Fruit fly (Drosophila melanogaster) whole organism, embryonic: Measurements from ENCODE around the gene intr.
A peak's percentile ranks its signal among the peaks of the same experiment; 100 is the strongest.

Experiments
- BEAF-32 ChIP-seq: fragments of 200-800 bp; sonication (Bioruptor generic); optimal IDR thresholded peaks from 3 replicates; lab custom pipeline; 2017; ENCODE audit warnings: missing biosample characterization, missing genetic modification characterization, mild to moderate bottlenecking, moderate library complexity, missing genetic modification reagents
- Bgb ChIP-seq: fragments of 200-800 bp; sonication (Bioruptor generic); IDR thresholded peaks from 2 replicates; pipeline ENCODE4 v1.3.6; 2022; ENCODE audit warnings: missing biosample characterization, missing genetic modification characterization; ENCODE audit not compliant: partially characterized antibody
- CG10147 ChIP-seq: fragments of 200-800 bp; sonication (Bioruptor generic); optimal IDR thresholded peaks from 2 replicates; lab custom pipeline; 2019; ENCODE audit warnings: missing biosample characterization, mild to moderate bottlenecking, missing genetic modification characterization, moderate library complexity
- CG10267 ChIP-seq: fragments of 200-800 bp; sonication (Bioruptor generic); optimal IDR thresholded peaks from 2 replicates; lab custom pipeline; 2018; ENCODE audit warnings: missing biosample characterization, mild to moderate bottlenecking, missing genetic modification characterization, moderate library complexity
- CG11398 ChIP-seq: fragments of 200-800 bp; sonication (Bioruptor generic); optimal IDR thresholded peaks from 2 replicates; lab custom pipeline; 2016; ENCODE audit warnings: missing biosample characterization, missing genetic modification characterization
- CG12659 ChIP-seq: fragments of 200-800 bp; sonication (Bioruptor generic); optimal IDR thresholded peaks from 3 replicates; lab custom pipeline; 2017; ENCODE audit warnings: mild to moderate bottlenecking, missing biosample characterization, missing genetic modification reagents, missing genetic modification characterization
- CG13624 ChIP-seq: fragments of 200-800 bp; sonication (Bioruptor generic); optimal IDR thresholded peaks from 2 replicates; lab custom pipeline; 2016; ENCODE audit warnings: missing biosample characterization, missing genetic modification characterization
- CG15514 ChIP-seq: fragments of 200-800 bp; sonication (Bioruptor generic); optimal IDR thresholded peaks from 3 replicates; lab custom pipeline; 2017; ENCODE audit warnings: missing biosample characterization, missing genetic modification characterization, mild to moderate bottlenecking, moderate library complexity, missing genetic modification reagents
- CG1602 ChIP-seq: fragments of 200-800 bp; sonication (Bioruptor generic); optimal IDR thresholded peaks from 3 replicates; lab custom pipeline; 2016; ENCODE audit warnings: missing biosample characterization, missing genetic modification characterization
- CG1603 ChIP-seq: fragments of 200-800 bp; sonication (Bioruptor generic); optimal IDR thresholded peaks from 2 replicates; lab custom pipeline; 2019; ENCODE audit warnings: missing biosample characterization, mild to moderate bottlenecking, missing genetic modification characterization, moderate library complexity
- CG17186 ChIP-seq: fragments of 200-800 bp; sonication (Bioruptor generic); optimal IDR thresholded peaks from 3 replicates; lab custom pipeline; 2017; ENCODE audit warnings: missing biosample characterization, missing genetic modification reagents, missing genetic modification characterization
- CG17359 ChIP-seq: fragments of 200-800 bp; sonication (Bioruptor generic); optimal IDR thresholded peaks from 3 replicates; lab custom pipeline; 2018; ENCODE audit warnings: missing biosample characterization, mild to moderate bottlenecking, missing genetic modification characterization, moderate library complexity
- CG34376 ChIP-seq: fragments of 200-800 bp; sonication (Bioruptor generic); optimal IDR thresholded peaks from 2 replicates; lab custom pipeline; 2018; ENCODE audit warnings: missing biosample characterization, mild to moderate bottlenecking, missing genetic modification characterization
- CG34422 ChIP-seq: fragments of 200-800 bp; sonication (Bioruptor generic); IDR thresholded peaks from 3 replicates; pipeline ENCODE4 v1.3.6; 2022; ENCODE audit warnings: missing biosample characterization, missing genetic modification characterization
- CG4360 ChIP-seq: fragments of 200-800 bp; sonication (Bioruptor generic); IDR thresholded peaks from 2 replicates; pipeline ENCODE4 v1.3.6; 2022; ENCODE audit warnings: missing biosample characterization, missing genetic modification characterization
- CG4404 ChIP-seq: fragments of 200-800 bp; sonication (Bioruptor generic); IDR thresholded peaks from 2 replicates; pipeline ENCODE4 v1.3.6; 2022; ENCODE audit warnings: missing biosample characterization, missing genetic modification characterization
- CG4617 ChIP-seq: fragments of 200-800 bp; sonication (Bioruptor generic); optimal IDR thresholded peaks from 3 replicates; lab custom pipeline; 2016; ENCODE audit warnings: missing biosample characterization, missing genetic modification characterization, borderline replicate concordance
- CG7372 ChIP-seq: fragments of 200-800 bp; sonication (Bioruptor generic); IDR thresholded peaks from 2 replicates; pipeline ENCODE4 v1.3.6; 2022; ENCODE audit warnings: missing biosample characterization, missing genetic modification characterization
- CG9817 ChIP-seq: fragments of 200-800 bp; sonication (Bioruptor generic); optimal IDR thresholded peaks from 2 replicates; lab custom pipeline; 2018; ENCODE audit warnings: missing biosample characterization, mild to moderate bottlenecking, missing genetic modification characterization, moderate library complexity
- CG9876 ChIP-seq: fragments of 200-800 bp; sonication (Bioruptor generic); optimal IDR thresholded peaks from 2 replicates; lab custom pipeline; 2016; ENCODE audit warnings: missing biosample characterization, missing genetic modification characterization
- D ChIP-seq, 2 experiments: fragments of 200-800 bp in 1 of 2; fragments of >200 bp in 1 of 2; sonication (Bioruptor generic) in 1 of 2; optimal IDR thresholded peaks; 2 replicates in 1 of 2; 3 replicates in 1 of 2; lab custom pipeline; 2017; ENCODE audit warnings: mild to moderate bottlenecking in 1 of 2, missing biosample characterization in 1 of 2, missing genetic modification characterization in 1 of 2, missing genetic modification reagents in 1 of 2
- Dbx ChIP-seq: fragments of 200-800 bp; sonication (Bioruptor generic); IDR thresholded peaks from 3 replicates; pipeline ENCODE4 v1.3.6; 2022; ENCODE audit warnings: missing biosample characterization, missing genetic modification characterization
- Dip3 ChIP-seq: fragments of 200-800 bp; sonication (Bioruptor generic); optimal IDR thresholded peaks from 3 replicates; lab custom pipeline; 2016; ENCODE audit warnings: missing biosample characterization, missing genetic modification characterization
- Dll ChIP-seq: fragments of 200-800 bp; sonication (Bioruptor generic); IDR thresholded peaks from 4 replicates; pipeline ENCODE4 v1.3.6; 2022; ENCODE audit warnings: missing biosample characterization, missing genetic modification characterization; ENCODE audit not compliant: partially characterized antibody
- Dref ChIP-seq: fragments of 200-800 bp; sonication (Bioruptor generic); IDR thresholded peaks from 2 replicates; pipeline ENCODE4 v1.3.6; 2022; ENCODE audit warnings: missing biosample characterization, missing genetic modification characterization
- E2f1 ChIP-seq: fragments of 200-800 bp; sonication (Bioruptor generic); IDR thresholded peaks from 2 replicates; pipeline ENCODE4 v1.3.6; 2022; ENCODE audit warnings: missing biosample characterization, missing genetic modification characterization
- Ets65A ChIP-seq: fragments of 200-800 bp; sonication (Bioruptor generic); peaks from one replicate; lab custom pipeline; 2016; ENCODE audit warnings: missing biosample characterization, missing genetic modification characterization
- Ets97D ChIP-seq: fragments of 200-800 bp; sonication (Bioruptor generic); optimal IDR thresholded peaks from 3 replicates; lab custom pipeline; 2016; ENCODE audit warnings: missing biosample characterization, missing genetic modification characterization
- Hand ChIP-seq: fragments of 200-800 bp; sonication (Bioruptor generic); optimal IDR thresholded peaks from 2 replicates; lab custom pipeline; 2017; ENCODE audit warnings: mild to moderate bottlenecking, missing biosample characterization, missing genetic modification reagents, missing genetic modification characterization
- Lim3 ChIP-seq: fragments of 200-800 bp; sonication (Bioruptor generic); IDR thresholded peaks from 2 replicates; pipeline ENCODE4 v1.3.6; 2022; ENCODE audit warnings: missing biosample characterization, missing genetic modification characterization
- Med ChIP-seq: fragments of 200-800 bp; sonication (Bioruptor generic); peaks from one replicate; lab custom pipeline; 2016; ENCODE audit warnings: missing biosample characterization, missing genetic modification characterization, mild to moderate bottlenecking, inconsistent platforms, moderate library complexity
- Sin3A ChIP-seq: fragments of >200 bp; optimal IDR thresholded peaks from 2 replicates; lab custom pipeline; 2018
- YL-1 ChIP-seq: fragments of 200-800 bp; sonication (Bioruptor generic); optimal IDR thresholded peaks from 3 replicates; lab custom pipeline; 2017; ENCODE audit warnings: missing biosample characterization, mild to moderate bottlenecking, missing genetic modification characterization
- bigmax ChIP-seq: fragments of 200-800 bp; sonication (Bioruptor generic); optimal IDR thresholded peaks from 2 replicates; lab custom pipeline; 2018; ENCODE audit warnings: missing biosample characterization, mild to moderate bottlenecking, missing genetic modification characterization
- chinmo ChIP-seq: fragments of 200-800 bp; sonication (Bioruptor generic); IDR thresholded peaks from 4 replicates; pipeline ENCODE4 v1.3.6; 2022; ENCODE audit warnings: missing biosample characterization, missing genetic modification characterization; ENCODE audit not compliant: partially characterized antibody
- crol ChIP-seq: fragments of 200-800 bp; sonication (Bioruptor generic); IDR thresholded peaks from 2 replicates; pipeline ENCODE4 v1.3.6; 2022; ENCODE audit warnings: missing biosample characterization, missing genetic modification characterization
- crp ChIP-seq, 2 experiments: fragments of 200-800 bp; sonication (Bioruptor generic); optimal IDR thresholded peaks; 2 replicates in 1 of 2; 3 replicates in 1 of 2; lab custom pipeline; 2017; ENCODE audit warnings: missing biosample characterization in 2 of 2, missing genetic modification characterization in 2 of 2, mild to moderate bottlenecking in 1 of 2, moderate library complexity in 1 of 2
- dm ChIP-seq: fragments of 200-800 bp; sonication (Bioruptor generic); optimal IDR thresholded peaks from 3 replicates; lab custom pipeline; 2016; ENCODE audit warnings: missing biosample characterization, missing genetic modification characterization
- dmrt11E ChIP-seq: fragments of 200-800 bp; sonication (Bioruptor generic); optimal IDR thresholded peaks from 3 replicates; lab custom pipeline; 2018; ENCODE audit warnings: missing biosample characterization, mild to moderate bottlenecking, missing genetic modification characterization, moderate library complexity
- ftz-f1 ChIP-seq: fragments of 200-800 bp; sonication (Bioruptor generic); optimal IDR thresholded peaks from 2 replicates; lab custom pipeline; 2016; ENCODE audit warnings: missing biosample characterization, missing genetic modification characterization
- jing ChIP-seq: fragments of 200-800 bp; sonication (Bioruptor generic); optimal IDR thresholded peaks from 2 replicates; lab custom pipeline; 2018; ENCODE audit warnings: missing biosample characterization, mild to moderate bottlenecking, missing genetic modification characterization
- nerfin-1 ChIP-seq: fragments of 200-800 bp; sonication (Bioruptor generic); optimal IDR thresholded peaks from 3 replicates; lab custom pipeline; 2019; ENCODE audit warnings: missing biosample characterization, mild to moderate bottlenecking, missing genetic modification characterization, moderate library complexity
- row ChIP-seq: fragments of 200-800 bp; sonication (Bioruptor generic); IDR thresholded peaks from 3 replicates; pipeline ENCODE4 v1.3.6; 2022; ENCODE audit warnings: missing biosample characterization, missing genetic modification characterization
- trem ChIP-seq: fragments of 200-800 bp; optimal IDR thresholded peaks from 3 replicates; lab custom pipeline; 2019; ENCODE audit warnings: missing biosample characterization, mild to moderate bottlenecking, missing genetic modification characterization, moderate library complexity

The intr gene

DNA sequence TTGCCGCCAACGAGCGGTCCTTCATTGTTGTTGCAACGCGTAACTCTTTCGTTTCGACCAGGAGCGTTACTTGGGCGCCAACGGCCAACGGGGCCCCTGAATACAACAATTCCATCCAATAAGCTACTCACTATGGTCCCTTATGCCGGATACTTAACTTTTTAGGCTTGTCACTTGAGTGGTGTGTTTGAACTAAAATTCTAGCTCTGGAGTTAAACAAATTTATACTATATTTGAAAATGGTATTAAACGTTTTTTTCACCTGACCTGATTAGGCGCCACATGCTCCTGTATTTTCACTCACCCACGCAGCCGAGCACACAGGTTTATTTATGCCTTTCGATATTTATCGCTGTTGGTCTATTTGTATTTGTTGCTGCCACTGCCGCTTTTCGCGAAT, 14.8 kb downstream of the intr start (continued):
- no peak for TF ChIP-seq D (optimal IDR thresholded peaks at IDR 0.05; lab: Kevin White, UChicago)
- no peak for TF ChIP-seq D (GFP tag; optimal IDR thresholded peaks at IDR 0.05; lab: Kevin White, UChicago)
- TF ChIP-seq row (GFP tag; lab: Robert Waterston, UW): peak; percentile 78
- no peak for TF ChIP-seq CG7372 (GFP tag; lab: Robert Waterston, UW)

DNA sequence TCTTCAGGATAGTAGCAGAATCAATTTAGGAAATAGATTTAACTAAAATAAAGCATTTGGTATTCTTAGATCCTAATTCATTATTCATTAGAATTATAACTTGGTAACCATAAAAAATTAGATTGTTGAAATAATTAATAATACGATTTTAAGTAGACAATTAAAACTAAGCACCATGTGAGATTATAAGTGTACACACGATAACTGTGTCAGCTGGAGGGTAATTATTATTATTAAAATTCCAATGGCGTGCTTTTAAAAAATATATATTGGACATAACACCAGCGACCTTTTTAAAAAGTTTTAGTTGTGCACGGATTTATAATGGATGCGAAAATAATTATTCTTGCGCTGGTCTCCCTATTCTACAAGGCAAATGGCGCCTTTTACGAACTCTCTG, 16.1 kb downstream of the intr start, which contains the start of gene CheB98a:
CheB98a (plus strand) TSS at position 301 of the 400 bp plus-strand sequence.
- TF ChIP-seq CG1602 (no peak), CG17359 (tag; lab: Kevin White, UChicago) (no peak), CG11398 (GFP tag; lab: Kevin White, UChicago) (no peak), CG9876 (GFP tag; lab: Kevin White, UChicago) (no peak), CG4404 (GFP tag; lab: Robert Waterston, UW) (no peak)

DNA sequence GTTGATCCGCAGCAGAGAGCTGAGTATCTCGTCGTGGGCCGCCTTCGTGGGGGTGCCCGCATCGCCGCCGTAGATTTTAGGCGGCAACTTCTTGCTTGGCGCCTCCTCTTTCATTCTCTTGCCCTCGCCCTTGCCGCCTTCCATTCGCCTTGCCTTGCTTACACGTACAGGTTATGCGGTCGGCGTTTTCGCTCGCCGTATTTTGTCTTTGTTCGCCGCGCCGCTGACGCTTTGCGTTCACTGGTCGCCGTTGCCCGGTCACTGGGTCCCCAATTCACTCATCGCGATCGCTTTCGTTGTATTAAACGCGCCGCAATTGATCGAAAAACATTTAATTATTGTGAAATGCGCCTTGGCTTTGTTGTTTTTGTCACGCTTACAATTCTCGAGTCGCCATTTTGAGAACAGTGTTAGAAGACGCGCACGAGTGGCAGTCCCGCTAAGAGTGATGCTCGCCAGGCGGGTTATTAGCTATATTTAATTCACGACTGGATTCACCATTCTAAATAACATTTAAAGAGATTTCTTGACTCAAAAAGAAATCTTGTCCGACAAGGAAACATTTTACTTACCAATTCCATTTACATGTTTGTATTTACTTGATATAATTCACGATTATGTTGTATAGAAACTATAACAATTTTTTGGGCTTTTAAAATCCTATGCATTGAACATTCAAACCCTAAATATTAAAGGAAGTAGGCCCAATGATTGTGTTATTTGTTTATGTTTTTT, 20.8 kb downstream of the intr start, which contains the start of gene wdn:
wdn (minus strand) TSS at position 396 of the 735 bp plus-strand sequence.
- TF ChIP-seq chinmo (GFP tag; lab: Robert Waterston, UW): 0 out of 4 replicates have a peak, but pooled peaks have one; percentile 23
- TF ChIP-seq CG4617: peak; percentile 5
- no peak for TF ChIP-seq jing (GFP tag; lab: Kevin White, UChicago)
- peak; percentile 12 for TF ChIP-seq Dip3
- peak; percentile 72 for TF ChIP-seq Med
- TF ChIP-seq CG9817 (tag; lab: Kevin White, UChicago): peak; percentile 16
- TF ChIP-seq CG10147 (GFP tag; lab: Kevin White, UChicago): peak; percentile 6
- TF ChIP-seq crol (GFP tag; lab: Robert Waterston, UW): peak; percentile 88
- peak; percentile 41 for TF ChIP-seq CG1603 (tag; lab: Kevin White, UChicago)
- no peak for TF ChIP-seq dmrt11E (tag; lab: Kevin White, UChicago)
- TF ChIP-seq trem (tag; lab: Kevin White, UChicago): peak; percentile 98
- TF ChIP-seq Bgb (GFP tag; lab: Robert Waterston, UW): peak; percentile 25; the same call in 1 of the 2 replicates
- peak; percentile 53; the same call in 1 of the 3 replicates for TF ChIP-seq Dbx (GFP tag; lab: Robert Waterston, UW)
- peak; percentile 46 for TF ChIP-seq Dref
- peak; percentile 30 for TF ChIP-seq Ets97D (GFP tag; lab: Kevin White, UChicago)
- TF ChIP-seq crp (GFP tag; optimal IDR thresholded peaks at IDR 0.05; lab: Kevin White, UChicago): no peak
- TF ChIP-seq CG12659 (GFP tag; lab: Kevin White, UChicago): peak; percentile 14
- peak; percentile 70 for TF ChIP-seq CG4360 (GFP tag; lab: Robert Waterston, UW)
- TF ChIP-seq CG15514 (GFP tag; lab: Kevin White, UChicago): peak; percentile 92
- peak; percentile 42 for TF ChIP-seq Sin3A
- no peak for TF ChIP-seq CG34376 (GFP tag; lab: Kevin White, UChicago)
- TF ChIP-seq E2f1 (GFP tag; lab: Robert Waterston, UW): peak; percentile 50; the same call in 1 of the 2 replicates
- peak; percentile 17 for TF ChIP-seq BEAF-32 (GFP tag; lab: Kevin White, UChicago)
- TF ChIP-seq CG10267 (tag; lab: Kevin White, UChicago): peak; percentile 88
- TF ChIP-seq dm (GFP tag; lab: Kevin White, UChicago): peak; percentile 63
- TF ChIP-seq nerfin-1: no peak
- peak; percentile 59 for TF ChIP-seq CG13624 (GFP tag; lab: Kevin White, UChicago)
- TF ChIP-seq bigmax (GFP tag; lab: Kevin White, UChicago): peak; percentile 91
- peak; percentile 69 for TF ChIP-seq Ets65A (GFP tag; lab: Kevin White, UChicago)
- TF ChIP-seq Dll: 0 out of 4 replicates have a peak, but pooled peaks have one; percentile 22
- TF ChIP-seq ftz-f1 (GFP tag; lab: Kevin White, UChicago): peak; percentile 73
- TF ChIP-seq CG34422 (GFP tag; lab: Robert Waterston, UW): peak; percentile 92; the same call in 2 of the 3 replicates
- peak; percentile 16 for TF ChIP-seq CG17186 (GFP tag; lab: Kevin White, UChicago)
- no peak for TF ChIP-seq Hand (GFP tag; lab: Kevin White, UChicago)
- no peak for TF ChIP-seq Lim3 (GFP tag; lab: Robert Waterston, UW)
- TF ChIP-seq YL-1: peak; percentile 87
